Fruit fly (Drosophila melanogaster) whole organism, embryonic: ENCODE data around the gene Ir93a.

ENCODE experiments used
- Asciz ChIP-seq: fragments of 200-800 bp; sonication (Bioruptor generic); optimal IDR thresholded peaks from 2 replicates; lab custom pipeline; 2017; ENCODE audit warnings: missing biosample characterization, mild to moderate bottlenecking, missing genetic modification characterization, missing genetic modification reagents
- Atf-2 ChIP-seq: fragments of 200-800 bp; sonication (Bioruptor generic); optimal IDR thresholded peaks from 2 replicates; lab custom pipeline; 2016; ENCODE audit warnings: missing biosample characterization, missing genetic modification characterization
- CG10147 ChIP-seq: fragments of 200-800 bp; sonication (Bioruptor generic); optimal IDR thresholded peaks from 2 replicates; lab custom pipeline; 2019; ENCODE audit warnings: missing biosample characterization, mild to moderate bottlenecking, missing genetic modification characterization, moderate library complexity
- CG11085 ChIP-seq: fragments of 200-800 bp; sonication (Bioruptor generic); IDR thresholded peaks from 2 replicates; pipeline ENCODE4 v1.3.6; 2022; ENCODE audit warnings: missing biosample characterization, missing genetic modification characterization
- CG11093 ChIP-seq: fragments of 200-800 bp; sonication (Bioruptor generic); IDR thresholded peaks from 3 replicates; pipeline ENCODE4 v1.3.6; 2022; ENCODE audit warnings: missing biosample characterization, missing genetic modification characterization
- CG11696 ChIP-seq: fragments of 200-800 bp; sonication (Bioruptor generic); IDR thresholded peaks from 2 replicates; pipeline ENCODE4 v1.3.6; 2022; ENCODE audit warnings: missing biosample characterization, missing genetic modification characterization
- CG1233 ChIP-seq: fragments of 200-800 bp; sonication (Bioruptor generic); optimal IDR thresholded peaks from 4 replicates; lab custom pipeline; 2018; ENCODE audit warnings: missing biosample characterization, mild to moderate bottlenecking, missing genetic modification characterization
- CG13287 ChIP-seq: fragments of 200-800 bp; sonication (Bioruptor generic); IDR thresholded peaks from 2 replicates; pipeline ENCODE4 v1.3.6; 2022; ENCODE audit warnings: missing biosample characterization, missing genetic modification characterization; ENCODE audit not compliant: partially characterized antibody
- CG15479 ChIP-seq: fragments of 200-800 bp; sonication (Bioruptor generic); optimal IDR thresholded peaks from 3 replicates; lab custom pipeline; 2019; ENCODE audit warnings: missing biosample characterization, mild to moderate bottlenecking, missing genetic modification characterization, moderate library complexity
- CG15514 ChIP-seq: fragments of 200-800 bp; sonication (Bioruptor generic); optimal IDR thresholded peaks from 3 replicates; lab custom pipeline; 2017; ENCODE audit warnings: missing biosample characterization, missing genetic modification characterization, mild to moderate bottlenecking, moderate library complexity, missing genetic modification reagents
- CG17186 ChIP-seq: fragments of 200-800 bp; sonication (Bioruptor generic); optimal IDR thresholded peaks from 3 replicates; lab custom pipeline; 2017; ENCODE audit warnings: missing biosample characterization, missing genetic modification reagents, missing genetic modification characterization
- CG17328 ChIP-seq: fragments of 200-800 bp; sonication (Bioruptor generic); IDR thresholded peaks from 2 replicates; pipeline ENCODE4 v1.3.6; 2022; ENCODE audit warnings: missing biosample characterization, missing genetic modification characterization
- CG17385 ChIP-seq: fragments of 200-800 bp; sonication (Bioruptor generic); optimal IDR thresholded peaks from 3 replicates; lab custom pipeline; 2018; ENCODE audit warnings: missing biosample characterization, mild to moderate bottlenecking, missing genetic modification characterization
- CG17912 ChIP-seq: fragments of 200-800 bp; sonication (Bioruptor generic); optimal IDR thresholded peaks from 2 replicates; lab custom pipeline; 2018; ENCODE audit warnings: missing biosample characterization, mild to moderate bottlenecking, missing genetic modification characterization
- CG18262 ChIP-seq: fragments of 200-800 bp; optimal IDR thresholded peaks from 3 replicates; lab custom pipeline; 2019; ENCODE audit warnings: missing biosample characterization, mild to moderate bottlenecking, missing genetic modification characterization, moderate library complexity
- CG18476 ChIP-seq: fragments of 200-800 bp; sonication (Bioruptor generic); optimal IDR thresholded peaks from 2 replicates; lab custom pipeline; 2016; ENCODE audit warnings: missing biosample characterization, mild to moderate bottlenecking, missing genetic modification characterization
- CG30020 ChIP-seq: fragments of 200-800 bp; optimal IDR thresholded peaks from 2 replicates; lab custom pipeline; 2019; ENCODE audit warnings: missing biosample characterization, mild to moderate bottlenecking, missing genetic modification characterization, moderate library complexity
- CG32772 ChIP-seq: fragments of 200-800 bp; sonication (Bioruptor generic); IDR thresholded peaks from 2 replicates; pipeline ENCODE4 v1.3.6; 2022; ENCODE audit warnings: missing biosample characterization, missing genetic modification characterization
- CG3281 ChIP-seq: fragments of 200-800 bp; sonication (Bioruptor generic); optimal IDR thresholded peaks from 3 replicates; lab custom pipeline; 2017; ENCODE audit warnings: missing biosample characterization, mild to moderate bottlenecking, missing genetic modification characterization
- CG4282 ChIP-seq: fragments of 200-800 bp; sonication (Bioruptor generic); optimal IDR thresholded peaks from 2 replicates; lab custom pipeline; 2016; ENCODE audit warnings: missing biosample characterization, missing genetic modification characterization
- CG4404 ChIP-seq: fragments of 200-800 bp; sonication (Bioruptor generic); IDR thresholded peaks from 2 replicates; pipeline ENCODE4 v1.3.6; 2022; ENCODE audit warnings: missing biosample characterization, missing genetic modification characterization
- CG6254 ChIP-seq: fragments of 200-800 bp; sonication (Bioruptor generic); optimal IDR thresholded peaks from 3 replicates; lab custom pipeline; 2017; ENCODE audit warnings: mild to moderate bottlenecking, missing biosample characterization, missing genetic modification reagents, missing genetic modification characterization
- CG7271 ChIP-seq: fragments of 200-800 bp; sonication (Bioruptor generic); optimal IDR thresholded peaks from 2 replicates; lab custom pipeline; 2018; ENCODE audit warnings: missing biosample characterization, mild to moderate bottlenecking, missing genetic modification characterization, moderate library complexity
- CG7963 ChIP-seq: fragments of 200-800 bp; sonication (Bioruptor generic); IDR thresholded peaks from 3 replicates; pipeline ENCODE4 v1.3.6; 2022; ENCODE audit warnings: missing biosample characterization, missing genetic modification characterization; ENCODE audit not compliant: partially characterized antibody
- CG8388 ChIP-seq: fragments of 200-800 bp; sonication (Bioruptor generic); optimal IDR thresholded peaks from 2 replicates; lab custom pipeline; 2019; ENCODE audit warnings: missing biosample characterization, mild to moderate bottlenecking, missing genetic modification characterization, moderate library complexity
- CG9727 ChIP-seq: fragments of 200-800 bp; sonication (Bioruptor generic); optimal IDR thresholded peaks from 3 replicates; lab custom pipeline; 2017; ENCODE audit warnings: missing biosample characterization, mild to moderate bottlenecking, missing genetic modification characterization
- D19B ChIP-seq: fragments of 200-800 bp; sonication (Bioruptor generic); optimal IDR thresholded peaks from 2 replicates; lab custom pipeline; 2017; ENCODE audit warnings: missing biosample characterization, mild to moderate bottlenecking, missing genetic modification characterization
- Dip3 ChIP-seq: fragments of 200-800 bp; sonication (Bioruptor generic); optimal IDR thresholded peaks from 3 replicates; lab custom pipeline; 2016; ENCODE audit warnings: missing biosample characterization, missing genetic modification characterization
- Elba2 ChIP-seq: fragments of 200-800 bp; sonication (Bioruptor generic); optimal IDR thresholded peaks from 3 replicates; lab custom pipeline; 2016; ENCODE audit warnings: missing biosample characterization, missing genetic modification characterization
- Ets97D ChIP-seq: fragments of 200-800 bp; sonication (Bioruptor generic); optimal IDR thresholded peaks from 3 replicates; lab custom pipeline; 2016; ENCODE audit warnings: missing biosample characterization, missing genetic modification characterization
- NC2β ChIP-seq: fragments of 200-800 bp; sonication (Bioruptor generic); optimal IDR thresholded peaks from 2 replicates; lab custom pipeline; 2016; ENCODE audit warnings: missing biosample characterization, missing genetic modification characterization
- Poxn ChIP-seq: fragments of 200-800 bp; sonication (Bioruptor generic); IDR thresholded peaks from 2 replicates; pipeline ENCODE4 v1.3.6; 2022; ENCODE audit warnings: missing biosample characterization, missing genetic modification characterization
- Ravus ChIP-seq: fragments of 200-800 bp; sonication (Bioruptor generic); IDR thresholded peaks from 2 replicates; pipeline ENCODE4 v1.3.6; 2022; ENCODE audit warnings: missing biosample characterization, missing genetic modification characterization
- ac ChIP-seq: fragments of 200-800 bp; sonication (Bioruptor generic); optimal IDR thresholded peaks from 3 replicates; lab custom pipeline; 2017; ENCODE audit warnings: missing biosample characterization, mild to moderate bottlenecking, missing genetic modification characterization
- dysf ChIP-seq: fragments of 200-800 bp; sonication (Bioruptor generic); IDR thresholded peaks from 3 replicates; pipeline ENCODE4 v1.3.6; 2022; ENCODE audit warnings: missing biosample characterization, missing genetic modification characterization
- fd102C ChIP-seq: fragments of 200-800 bp; sonication (Bioruptor generic); optimal IDR thresholded peaks from 2 replicates; lab custom pipeline; 2018; ENCODE audit warnings: missing biosample characterization, mild to moderate bottlenecking, missing genetic modification characterization, moderate library complexity
- fd3F ChIP-seq: fragments of 200-800 bp; sonication (Bioruptor generic); optimal IDR thresholded peaks from 2 replicates; lab custom pipeline; 2018; ENCODE audit warnings: missing biosample characterization, mild to moderate bottlenecking, missing genetic modification characterization, moderate library complexity
- ftz-f1 ChIP-seq: fragments of 200-800 bp; sonication (Bioruptor generic); optimal IDR thresholded peaks from 2 replicates; lab custom pipeline; 2016; ENCODE audit warnings: missing biosample characterization, missing genetic modification characterization
- hkb ChIP-seq, 2 experiments: fragments of 200-800 bp in 1 of 2; fragments of >200 bp in 1 of 2; sonication (Bioruptor generic) in 1 of 2; IDR thresholded peaks in 1 of 2; optimal IDR thresholded peaks in 1 of 2; 2 replicates each; pipeline versions ENCODE4 v1.3.6 to Lab custom; 2017 to 2022; ENCODE audit warnings: missing biosample characterization in 1 of 2, missing genetic modification characterization in 1 of 2
- insv ChIP-seq, 2 experiments: fragments of 200-800 bp; sonication (Bioruptor generic); optimal IDR thresholded peaks; 3 replicates each; lab custom pipeline; 2016 to 2018; ENCODE audit warnings: missing biosample characterization in 2 of 2, missing genetic modification characterization in 2 of 2
- lola ChIP-seq, 3 experiments: fragments of >200 bp in 2 of 3; fragments of 200-800 bp in 1 of 3; sonication (Bioruptor generic) in 1 of 3; optimal IDR thresholded peaks; 2 replicates each; lab custom pipeline; 2017 to 2019; ENCODE audit warnings: missing biosample characterization in 3 of 3, missing genetic modification characterization in 3 of 3, mild to moderate bottlenecking in 1 of 3, moderate library complexity in 1 of 3
- oc ChIP-seq: fragments of 200-800 bp; sonication (Bioruptor generic); optimal IDR thresholded peaks from 2 replicates; lab custom pipeline; 2018; ENCODE audit warnings: missing biosample characterization, mild to moderate bottlenecking, missing genetic modification characterization, moderate library complexity
- odd ChIP-seq: fragments of 200-800 bp; sonication (Bioruptor generic); optimal IDR thresholded peaks from 2 replicates; lab custom pipeline; 2017; ENCODE audit warnings: missing biosample characterization, mild to moderate bottlenecking, missing genetic modification characterization
- org-1 ChIP-seq: fragments of 200-800 bp; sonication (Bioruptor generic); optimal IDR thresholded peaks from 2 replicates; lab custom pipeline; 2017; ENCODE audit warnings: missing biosample characterization, missing genetic modification characterization
- slbo ChIP-seq: fragments of 200-800 bp; sonication (Bioruptor generic); IDR thresholded peaks from 2 replicates; pipeline ENCODE4 v1.3.6; 2022; ENCODE audit warnings: missing biosample characterization, missing genetic modification characterization
- stc ChIP-seq: fragments of 200-800 bp; sonication (Bioruptor generic); IDR thresholded peaks from 2 replicates; pipeline ENCODE4 v1.3.6; 2022; ENCODE audit warnings: missing biosample characterization, missing genetic modification characterization
- sug ChIP-seq: fragments of 200-800 bp; optimal IDR thresholded peaks from 2 replicates; lab custom pipeline; 2019; ENCODE audit warnings: missing biosample characterization, mild to moderate bottlenecking, missing genetic modification characterization, moderate library complexity
- z ChIP-seq: fragments of 200-800 bp; sonication (Bioruptor generic); IDR thresholded peaks from 3 replicates; pipeline ENCODE4 v1.3.6; 2022; ENCODE audit warnings: missing biosample characterization, missing genetic modification characterization

Ir93a gene

DNA sequence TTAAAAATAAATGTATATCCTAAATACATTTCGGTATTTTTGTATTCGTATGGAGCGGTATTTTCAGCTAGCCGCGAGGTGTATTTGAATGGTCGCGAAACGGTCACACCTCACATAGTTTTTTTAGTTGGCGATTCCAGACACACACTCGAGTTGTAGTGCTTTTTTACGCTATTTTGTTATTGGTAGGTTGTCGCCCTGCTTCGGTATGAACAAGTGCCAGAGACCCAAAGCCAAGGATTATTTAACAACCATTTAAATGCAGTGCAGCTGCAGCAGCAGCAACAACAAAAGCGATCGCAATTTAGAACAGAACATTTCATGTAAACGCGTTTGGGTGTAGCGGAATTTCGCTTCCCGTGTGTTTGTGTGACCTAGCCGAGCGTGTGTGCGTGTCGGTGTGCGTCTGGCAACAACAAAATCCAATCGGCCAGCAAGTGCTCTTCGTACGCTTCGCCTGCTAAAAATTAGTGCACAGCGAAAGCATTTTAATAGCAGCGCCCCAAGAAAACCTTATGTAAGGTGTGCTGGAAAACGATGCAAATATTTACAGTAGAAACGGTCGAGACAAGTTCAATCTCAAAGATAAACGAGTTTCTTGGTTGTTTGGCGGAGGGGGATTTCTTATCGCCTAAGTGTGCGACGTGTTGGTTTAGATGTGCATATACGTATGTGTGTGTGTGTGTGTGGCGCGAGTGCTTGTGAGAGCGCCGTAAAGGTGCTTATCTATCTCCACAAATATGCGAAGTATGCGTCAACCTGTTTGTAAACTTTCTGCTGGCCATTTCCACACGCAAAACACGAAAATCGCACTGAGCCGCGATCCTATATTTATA, 26.8 kb downstream of the Ir93a start, which contains the start of gene Synd:
Gene Synd, plus strand, starts transcription at position 111 of the 836 bp plus-strand sequence.
- no peak for TF ChIP-seq Poxn (GFP tag; lab: Robert Waterston, UW)
- peak in 1 of 3 experiments; percentile 81 for TF ChIP-seq lola (GFP tag; optimal IDR thresholded peaks at IDR 0.05; lab: Kevin White, UChicago)
- no peak for TF ChIP-seq hkb (optimal IDR thresholded peaks at IDR 0.05; lab: Kevin White, UChicago)
- no peak for TF ChIP-seq hkb (GFP tag; IDR thresholded peaks at IDR 0.05; lab: Robert Waterston, UW)
- TF ChIP-seq CG4404 (GFP tag; lab: Robert Waterston, UW): no peak
- TF ChIP-seq CG18262 (tag; lab: Kevin White, UChicago): peak; percentile 10
- no peak for TF ChIP-seq Asciz (GFP tag; lab: Kevin White, UChicago)
- TF ChIP-seq Elba2: no peak
- TF ChIP-seq z (GFP tag; lab: Robert Waterston, UW): no peak
- peak; percentile 17 for TF ChIP-seq CG4282 (GFP tag; lab: Kevin White, UChicago)
- peak; percentile 35; the same call in 1 of the 3 replicates for TF ChIP-seq dysf (GFP tag; lab: Robert Waterston, UW)
- TF ChIP-seq CG17186: no peak
- no peak for TF ChIP-seq CG9727 (GFP tag; lab: Kevin White, UChicago)
- TF ChIP-seq CG3281: peak; percentile 34
- TF ChIP-seq CG11085 (GFP tag; lab: Robert Waterston, UW): no peak
- TF ChIP-seq stc: peak; percentile 14; the same call in 1 of the 2 replicates
- TF ChIP-seq CG30020 (tag; lab: Kevin White, UChicago): no peak
- peak; percentile 4 for TF ChIP-seq CG8388 (GFP tag; lab: Kevin White, UChicago)
- no peak for TF ChIP-seq CG17912 (GFP tag; lab: Kevin White, UChicago)
- peak; percentile 2 for TF ChIP-seq Ets97D (GFP tag; lab: Kevin White, UChicago)
- TF ChIP-seq ac (GFP tag; lab: Kevin White, UChicago): no peak
- TF ChIP-seq CG17328 (GFP tag; lab: Robert Waterston, UW): no peak
- TF ChIP-seq NC2β (GFP tag; lab: Kevin White, UChicago): no peak
- no peak for TF ChIP-seq fd3F (GFP tag; lab: Kevin White, UChicago)
- no peak for TF ChIP-seq odd
- TF ChIP-seq CG6254: no peak
- TF ChIP-seq sug: peak; percentile 18
- TF ChIP-seq ftz-f1 (GFP tag; lab: Kevin White, UChicago): no peak
- no peak for TF ChIP-seq fd102C (GFP tag; lab: Kevin White, UChicago)
- no peak for TF ChIP-seq oc (tag; lab: Kevin White, UChicago)
- TF ChIP-seq CG11093 (GFP tag; lab: Robert Waterston, UW): no peak
- TF ChIP-seq Atf-2 (GFP tag; lab: Kevin White, UChicago): no peak
- peak; percentile 41; the same call in 1 of the 2 replicates for TF ChIP-seq CG32772 (GFP tag; lab: Robert Waterston, UW)
- no peak for TF ChIP-seq CG11696 (GFP tag; lab: Robert Waterston, UW)
- peak; percentile 54 for TF ChIP-seq CG10147 (GFP tag; lab: Kevin White, UChicago)
- TF ChIP-seq CG18476 (GFP tag; lab: Kevin White, UChicago): no peak
- no peak for TF ChIP-seq org-1
- TF ChIP-seq insv (GFP tag; optimal IDR thresholded peaks at IDR 0.05; lab: Kevin White, UChicago): peak in 1 of 2 experiments; percentile 28
- peak; percentile 20 for TF ChIP-seq CG17385 (GFP tag; lab: Kevin White, UChicago)
- peak; percentile 25 for TF ChIP-seq CG15514 (GFP tag; lab: Kevin White, UChicago)
- no peak for TF ChIP-seq slbo (GFP tag; lab: Robert Waterston, UW)
- peak; percentile 45 for TF ChIP-seq CG13287 (GFP tag; lab: Robert Waterston, UW)
- no peak for TF ChIP-seq Dip3 (GFP tag; lab: Kevin White, UChicago)
- no peak for TF ChIP-seq CG1233 (GFP tag; lab: Kevin White, UChicago)
- no peak for TF ChIP-seq Ravus (GFP tag; lab: Robert Waterston, UW)
- peak; percentile 25 for TF ChIP-seq D19B
- TF ChIP-seq CG15479 (GFP tag; lab: Kevin White, UChicago): peak; percentile 26
- no peak for TF ChIP-seq CG7963 (GFP tag; lab: Robert Waterston, UW)
- TF ChIP-seq CG7271 (tag; lab: Kevin White, UChicago): no peak
